Fruit fly (Drosophila melanogaster) ovary, adult (tissue): ENCODE data around the gene ghi.
A peak's percentile ranks its signal among the peaks of the same experiment; 100 is the strongest.

Experiments used
- CG17801 ChIP-seq: fragments of 200-800 bp; optimal IDR thresholded peaks from 2 replicates; lab custom pipeline; 2019; ENCODE audit warnings: missing biosample characterization, mild to moderate bottlenecking, missing genetic modification characterization, moderate library complexity; ENCODE audit not compliant: partially characterized antibody

ghi gene

dm6 chr3L:9447239-9447777 is 4.4 kb upstream of the ghi start:
- peak; percentile 39 for TF ChIP-seq CG17801 (GFP tag; lab: Kevin White, UChicago)

- TF ChIP-seq CG17801 (GFP tag; lab: Kevin White, UChicago), result no peak
Measured at dm6 chr3L:9452422-9452821, 746 bp downstream of the ghi start.

DNA sequence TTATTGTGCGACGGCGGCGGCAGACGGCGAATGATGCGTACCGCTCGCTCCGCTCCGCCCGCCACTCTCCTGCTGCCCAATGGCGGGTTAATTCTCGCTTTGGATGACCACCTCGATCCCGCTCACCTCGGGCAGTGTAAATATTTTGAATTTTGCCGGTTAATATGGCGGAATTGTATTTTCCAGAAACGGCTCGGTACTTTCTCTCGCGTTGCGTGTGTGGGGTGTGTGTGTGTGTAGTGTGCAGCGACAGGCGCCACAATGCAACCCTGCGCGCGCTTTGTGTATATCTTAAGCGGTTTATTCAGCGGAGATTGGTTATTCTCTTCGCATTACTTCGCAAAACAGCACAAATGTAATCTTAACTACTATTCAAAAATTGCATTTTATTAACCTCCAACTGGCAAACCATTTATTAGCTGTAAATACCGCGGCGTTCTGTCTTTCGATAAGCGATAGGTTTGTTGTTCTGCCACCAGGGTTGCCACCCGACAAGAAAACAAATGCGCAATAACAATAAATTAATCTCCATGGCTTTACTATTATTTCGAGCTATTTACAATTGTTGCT is 4.2 kb downstream of the ghi start, which contains the start of the genes phol and CG3552:
Gene phol (minus strand): TSS at position 463 of the 570 bp plus-strand sequence.
Gene CG3552 (plus strand): TSS at position 500 of the 570 bp plus-strand sequence.
- peak; percentile 9 for TF ChIP-seq CG17801 (GFP tag; lab: Kevin White, UChicago)

DNA sequence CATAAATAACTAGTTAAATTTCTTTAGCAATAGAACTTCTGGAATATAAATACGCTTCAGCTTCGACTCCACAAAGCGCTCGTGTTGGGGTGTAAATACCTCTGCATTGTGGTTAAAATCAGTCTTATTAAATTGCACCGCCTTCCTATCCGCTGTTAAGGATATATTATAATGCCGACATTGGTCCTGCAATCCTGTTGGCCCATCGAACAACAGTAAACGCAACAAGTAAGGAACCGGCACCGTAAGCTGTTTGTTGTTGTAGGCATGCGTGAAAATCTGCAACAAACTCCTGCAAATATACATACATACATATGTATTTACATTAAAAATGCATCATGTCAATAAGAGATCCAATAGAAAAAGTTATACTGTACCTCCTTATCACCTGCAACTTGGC is 4.7 kb downstream of the ghi start:
- no peak for TF ChIP-seq CG17801 (GFP tag; lab: Kevin White, UChicago)

dm6 chr3L:9457619-9458092 is 6.0 kb downstream of the ghi start, which contains the start of gene CG3437:
Gene CG3437, minus strand, starts transcription at chr3L:9457669.
- peak; percentile 94 for TF ChIP-seq CG17801 (GFP tag; lab: Kevin White, UChicago)

DNA sequence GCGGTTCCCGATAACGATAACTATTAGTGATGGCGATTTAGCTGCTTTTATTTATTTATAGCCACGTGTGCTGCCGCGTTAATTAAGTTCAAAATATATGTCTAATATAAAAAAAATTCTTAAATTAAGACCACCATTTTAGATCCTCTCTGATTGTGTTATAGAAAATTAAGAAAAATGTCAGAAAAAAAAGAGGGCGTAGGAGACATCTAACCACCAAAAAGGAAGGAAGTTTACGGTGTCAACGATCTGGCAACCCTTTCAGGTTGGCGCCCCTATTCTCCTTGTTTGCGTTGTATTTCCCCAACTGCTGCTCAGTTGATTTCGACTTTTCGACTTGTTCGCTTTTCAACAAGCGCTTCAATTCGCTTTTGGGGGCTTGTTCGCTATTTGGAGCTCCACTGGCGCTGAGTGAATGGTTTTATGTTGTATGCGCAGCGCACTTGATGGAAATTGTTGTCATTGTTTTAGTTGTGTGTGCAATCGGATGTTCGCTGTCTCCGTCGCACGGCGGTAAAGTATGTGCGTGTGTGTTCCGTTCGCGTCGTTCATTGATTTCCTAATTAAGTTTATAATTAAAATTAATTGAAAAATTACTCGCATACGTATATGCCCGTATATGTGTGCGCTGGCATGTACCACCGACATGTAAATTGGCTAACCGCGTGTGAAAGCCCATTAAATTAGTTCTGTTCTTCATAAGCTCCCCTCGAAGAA is 9.3 kb downstream of the ghi start, which contains the start of the genes CG3434 and CG44838:
Gene CG3434 (minus strand): TSS at position 25 of the 717 bp plus-strand sequence.
Gene CG44838 (plus strand): TSS at position 276 of the 717 bp plus-strand sequence.
- TF ChIP-seq CG17801 (GFP tag; lab: Kevin White, UChicago), result peak; percentile 82

DNA sequence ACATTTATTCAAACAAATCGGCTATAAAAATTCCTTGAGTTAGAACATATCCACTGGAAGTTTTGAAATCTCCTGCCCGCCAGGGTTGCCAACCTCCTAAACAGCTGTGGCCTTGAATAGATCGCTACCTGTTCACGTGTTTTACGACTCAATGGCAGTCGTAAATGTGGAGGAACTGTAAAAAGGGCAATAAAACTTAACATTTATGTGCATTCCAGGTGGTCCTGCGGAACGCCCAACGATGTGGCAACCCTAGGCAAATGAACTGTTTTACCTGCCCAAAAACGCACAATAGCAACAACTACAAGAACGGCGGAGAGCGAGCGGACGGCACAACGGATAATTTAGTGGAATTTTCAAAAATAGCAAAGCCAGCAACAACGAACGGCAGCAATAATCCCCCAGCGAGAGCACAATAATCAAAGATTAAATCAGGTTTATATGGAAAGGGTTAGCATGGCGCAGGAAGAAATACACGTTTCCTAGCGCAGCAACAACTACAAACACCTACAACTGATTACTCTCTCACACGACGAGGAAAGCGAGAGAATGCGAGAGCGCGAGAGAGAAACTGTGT is 10.1 kb downstream of the ghi start:
- TF ChIP-seq CG17801 (GFP tag; lab: Kevin White, UChicago), result no peak

- TF ChIP-seq CG17801 (GFP tag; lab: Kevin White, UChicago), result peak; percentile 89
Measured at dm6 chr3L:9462247-9462769, 10.6 kb downstream of the ghi start.

dm6 chr3L:9462794-9463193 is 11.1 kb downstream of the ghi start:
- TF ChIP-seq CG17801 (GFP tag; lab: Kevin White, UChicago), result no peak

DNA sequence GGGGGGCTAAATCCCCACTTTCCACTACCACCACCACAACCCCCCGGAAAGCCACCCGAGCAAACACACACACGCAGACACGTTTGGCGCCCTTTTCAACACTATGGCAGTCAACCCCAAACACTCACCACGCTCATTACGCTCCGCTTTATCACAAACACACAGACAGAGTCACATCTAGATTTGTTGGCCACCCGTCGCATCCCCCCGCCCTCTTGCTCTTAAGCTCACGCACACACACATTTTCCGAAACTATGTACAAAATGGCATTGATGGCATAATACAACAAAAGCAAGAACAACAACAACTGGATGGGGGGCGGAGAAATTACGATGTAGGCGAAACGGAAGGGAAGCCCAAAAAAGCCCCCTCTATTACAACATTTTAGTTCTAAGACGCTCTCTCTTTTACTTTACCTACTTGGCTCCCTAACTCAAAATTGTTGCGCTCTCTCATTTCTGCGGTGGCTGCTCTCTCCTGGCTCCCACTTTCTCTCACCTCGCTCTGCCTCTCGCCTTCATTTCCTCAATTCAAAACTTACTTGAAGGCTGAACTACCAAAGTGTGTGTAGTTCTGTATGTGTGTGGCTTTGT is 14.1 kb downstream of the ghi start:
- no peak for TF ChIP-seq CG17801 (GFP tag; lab: Kevin White, UChicago)

DNA sequence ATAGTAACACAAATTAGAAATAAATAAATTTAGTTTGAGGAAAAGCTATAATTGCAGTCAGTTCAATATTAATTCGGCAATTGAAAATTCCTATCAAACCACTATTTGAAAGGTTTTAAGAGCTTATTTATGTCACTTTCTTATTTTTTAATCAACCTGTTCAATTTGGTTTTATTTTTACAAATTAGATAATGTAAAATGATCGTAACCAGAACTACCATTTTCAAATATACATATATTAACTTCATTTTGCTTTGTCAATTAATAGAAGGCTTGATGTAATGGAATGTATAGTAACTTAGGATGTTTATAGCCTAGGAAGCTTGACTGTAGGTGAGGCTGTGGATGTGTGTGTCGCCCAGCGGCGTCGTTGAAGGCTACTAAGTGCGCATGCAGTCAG is 14.9 kb downstream of the ghi start:
- TF ChIP-seq CG17801 (GFP tag; lab: Kevin White, UChicago), result no peak

DNA sequence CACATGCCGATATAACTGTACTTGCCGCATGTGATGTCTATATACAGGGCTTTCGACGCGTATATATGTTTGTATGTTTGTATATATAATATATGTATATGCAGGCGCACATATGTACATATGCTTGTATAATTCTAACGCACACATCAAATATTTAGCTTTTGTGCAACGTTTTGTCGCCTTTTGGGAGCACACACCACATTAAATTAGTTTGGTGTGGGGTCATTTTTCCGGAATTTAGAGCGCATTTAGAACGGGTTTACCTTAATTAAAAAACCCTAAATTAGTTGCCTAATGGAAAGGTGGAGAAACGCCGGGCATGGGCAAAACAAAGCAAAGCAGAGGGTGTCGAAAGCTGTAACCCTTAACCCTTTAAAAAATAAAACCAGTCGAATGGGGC is 15.6 kb downstream of the ghi start:
- TF ChIP-seq CG17801 (GFP tag; lab: Kevin White, UChicago), result no peak

dm6 chr3L:9467763-9468206 is 16.1 kb downstream of the ghi start:
- no peak for TF ChIP-seq CG17801 (GFP tag; lab: Kevin White, UChicago)

DNA sequence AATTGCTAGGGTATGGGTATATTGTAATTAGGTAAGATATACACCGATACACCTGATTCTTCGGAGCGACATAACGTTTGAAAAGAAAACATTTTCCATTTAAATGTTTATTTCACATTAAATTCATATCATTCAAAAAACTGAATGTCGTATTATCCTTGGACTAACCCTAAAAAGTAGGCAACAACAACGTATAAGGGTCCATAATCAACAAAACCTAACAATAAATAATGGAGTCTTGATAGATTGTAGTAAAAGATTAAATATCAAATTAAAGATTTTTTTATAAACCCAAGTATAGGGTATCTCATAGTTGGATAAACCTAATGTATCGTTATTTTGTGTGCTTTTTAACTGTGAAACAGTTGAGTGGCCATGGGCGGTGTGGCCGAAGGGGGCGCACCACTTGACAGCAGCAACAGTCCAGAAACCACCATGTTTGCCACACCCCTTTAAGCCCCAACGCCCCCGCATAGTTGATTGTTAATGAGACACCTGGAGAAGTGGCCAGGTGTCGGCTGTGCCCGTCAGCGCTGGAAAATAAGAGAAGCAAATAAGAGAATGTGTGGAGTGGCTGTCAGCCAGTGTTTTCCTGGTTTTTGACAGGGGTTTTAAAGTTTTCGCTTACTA is 16.7 kb downstream of the ghi start:
- no peak for TF ChIP-seq CG17801 (GFP tag; lab: Kevin White, UChicago)
